Fruit fly (Drosophila melanogaster) whole organism, embryonic: Measurements from ENCODE around the gene Smvt.

Experiments
- Ada2b ChIP-seq: fragments of 200-800 bp; sonication (Bioruptor generic); IDR thresholded peaks from 2 replicates; pipeline ENCODE4 v1.3.6; 2022; ENCODE audit warnings: missing biosample characterization, missing genetic modification characterization
- CG14050 ChIP-seq: fragments of 200-800 bp; sonication (Bioruptor generic); IDR thresholded peaks from 3 replicates; pipeline ENCODE4 v1.3.6; 2022; ENCODE audit warnings: missing biosample characterization, missing genetic modification characterization
- CG14710 ChIP-seq: fragments of 200-800 bp; sonication (Bioruptor generic); optimal IDR thresholded peaks from 3 replicates; lab custom pipeline; 2019; ENCODE audit warnings: missing biosample characterization, mild to moderate bottlenecking, missing genetic modification characterization, moderate library complexity
- CG1529 ChIP-seq: fragments of 200-800 bp; sonication (Bioruptor generic); optimal IDR thresholded peaks from 3 replicates; lab custom pipeline; 2018; ENCODE audit warnings: missing biosample characterization, missing genetic modification characterization
- CG1647 ChIP-seq: fragments of 200-800 bp; sonication (Bioruptor generic); optimal IDR thresholded peaks from 3 replicates; lab custom pipeline; 2016; ENCODE audit warnings: missing biosample characterization, missing genetic modification characterization
- CG18262 ChIP-seq: fragments of 200-800 bp; optimal IDR thresholded peaks from 3 replicates; lab custom pipeline; 2019; ENCODE audit warnings: missing biosample characterization, mild to moderate bottlenecking, missing genetic modification characterization, moderate library complexity
- CG2875 ChIP-seq: fragments of 200-800 bp; sonication (Bioruptor generic); optimal IDR thresholded peaks from 2 replicates; lab custom pipeline; 2017; ENCODE audit warnings: missing biosample characterization, mild to moderate bottlenecking, missing genetic modification characterization, missing genetic modification reagents
- CG32532 ChIP-seq: fragments of 200-800 bp; sonication (Bioruptor generic); IDR thresholded peaks from 2 replicates; pipeline ENCODE4 v1.3.6; 2022; ENCODE audit warnings: missing biosample characterization, missing genetic modification characterization
- CG4328 ChIP-seq: fragments of 200-800 bp; sonication (Bioruptor generic); optimal IDR thresholded peaks from 3 replicates; lab custom pipeline; 2017; ENCODE audit warnings: missing biosample characterization, missing genetic modification reagents, missing genetic modification characterization
- CG6689 ChIP-seq: fragments of 200-800 bp; sonication (Bioruptor generic); IDR thresholded peaks from 2 replicates; pipeline ENCODE4 v1.3.6; 2022; ENCODE audit warnings: missing biosample characterization, missing genetic modification characterization
- CG6791 ChIP-seq: fragments of 200-800 bp; sonication (Bioruptor generic); IDR thresholded peaks from 3 replicates; pipeline ENCODE4 v1.3.6; 2022; ENCODE audit warnings: missing biosample characterization, missing genetic modification characterization; ENCODE audit not compliant: partially characterized antibody
- CG7372 ChIP-seq: fragments of 200-800 bp; sonication (Bioruptor generic); IDR thresholded peaks from 2 replicates; pipeline ENCODE4 v1.3.6; 2022; ENCODE audit warnings: missing biosample characterization, missing genetic modification characterization
- CG7556 ChIP-seq: fragments of 200-800 bp; sonication (Bioruptor generic); optimal IDR thresholded peaks from 2 replicates; lab custom pipeline; 2017; ENCODE audit warnings: missing biosample characterization, mild to moderate bottlenecking, missing genetic modification characterization
- CG8089 ChIP-seq: fragments of 200-800 bp; sonication (Bioruptor generic); optimal IDR thresholded peaks from 3 replicates; lab custom pipeline; 2016; ENCODE audit warnings: missing biosample characterization, missing genetic modification characterization
- CG8388 ChIP-seq: fragments of 200-800 bp; sonication (Bioruptor generic); optimal IDR thresholded peaks from 2 replicates; lab custom pipeline; 2019; ENCODE audit warnings: missing biosample characterization, mild to moderate bottlenecking, missing genetic modification characterization, moderate library complexity
- CG8944 ChIP-seq: fragments of 200-800 bp; sonication (Bioruptor generic); optimal IDR thresholded peaks from 3 replicates; lab custom pipeline; 2016; ENCODE audit warnings: missing biosample characterization, missing genetic modification characterization
- CG9437 ChIP-seq: fragments of 200-800 bp; sonication (Bioruptor generic); optimal IDR thresholded peaks from 2 replicates; lab custom pipeline; 2018; ENCODE audit warnings: missing biosample characterization, mild to moderate bottlenecking, missing genetic modification characterization
- CG9876 ChIP-seq: fragments of 200-800 bp; sonication (Bioruptor generic); optimal IDR thresholded peaks from 2 replicates; lab custom pipeline; 2016; ENCODE audit warnings: missing biosample characterization, missing genetic modification characterization
- CG9932 ChIP-seq: fragments of 200-800 bp; sonication (Bioruptor generic); IDR thresholded peaks from 2 replicates; pipeline ENCODE4 v1.3.6; 2022; ENCODE audit warnings: missing biosample characterization, missing genetic modification characterization
- CoRest ChIP-seq: fragments of 200-800 bp; sonication (Bioruptor generic); optimal IDR thresholded peaks from 3 replicates; lab custom pipeline; 2018; ENCODE audit warnings: missing biosample characterization, mild to moderate bottlenecking, missing genetic modification characterization, moderate library complexity
- Dad ChIP-seq: fragments of 200-800 bp; sonication (Bioruptor generic); optimal IDR thresholded peaks from 3 replicates; lab custom pipeline; 2016; ENCODE audit warnings: missing biosample characterization, missing genetic modification characterization
- Dip3 ChIP-seq: fragments of 200-800 bp; sonication (Bioruptor generic); optimal IDR thresholded peaks from 3 replicates; lab custom pipeline; 2016; ENCODE audit warnings: missing biosample characterization, missing genetic modification characterization
- Drgx ChIP-seq: fragments of 200-800 bp; sonication (Bioruptor generic); IDR thresholded peaks from 2 replicates; pipeline ENCODE4 v1.3.6; 2022; ENCODE audit warnings: missing biosample characterization, missing genetic modification characterization
- Fer1 ChIP-seq: fragments of 200-800 bp; sonication (Bioruptor generic); optimal IDR thresholded peaks from 2 replicates; lab custom pipeline; 2017; ENCODE audit warnings: missing biosample characterization, mild to moderate bottlenecking, missing genetic modification characterization
- HmgZ ChIP-seq: fragments of 200-800 bp; sonication (Bioruptor generic); optimal IDR thresholded peaks from 2 replicates; lab custom pipeline; 2018; ENCODE audit warnings: missing biosample characterization, mild to moderate bottlenecking, missing genetic modification characterization
- MTF-1 ChIP-seq: fragments of 200-800 bp; sonication (Bioruptor generic); optimal IDR thresholded peaks from 2 replicates; lab custom pipeline; 2018; ENCODE audit warnings: missing biosample characterization, mild to moderate bottlenecking, missing genetic modification characterization, borderline replicate concordance
- Med ChIP-seq: fragments of 200-800 bp; sonication (Bioruptor generic); peaks from one replicate; lab custom pipeline; 2016; ENCODE audit warnings: missing biosample characterization, missing genetic modification characterization, mild to moderate bottlenecking, inconsistent platforms, moderate library complexity
- NC2β ChIP-seq: fragments of 200-800 bp; sonication (Bioruptor generic); optimal IDR thresholded peaks from 2 replicates; lab custom pipeline; 2016; ENCODE audit warnings: missing biosample characterization, missing genetic modification characterization
- Neu2 ChIP-seq: fragments of 200-800 bp; sonication (Bioruptor generic); optimal IDR thresholded peaks from 3 replicates; lab custom pipeline; 2016; ENCODE audit warnings: missing biosample characterization, missing genetic modification characterization, borderline replicate concordance
- Nf-YB ChIP-seq: fragments of 200-800 bp; sonication (Bioruptor generic); optimal IDR thresholded peaks from 3 replicates; lab custom pipeline; 2019; ENCODE audit warnings: missing biosample characterization, mild to moderate bottlenecking, missing genetic modification characterization, moderate library complexity
- Nf-YC ChIP-seq: fragments of 200-800 bp; optimal IDR thresholded peaks from 3 replicates; lab custom pipeline; 2019; ENCODE audit warnings: missing biosample characterization, mild to moderate bottlenecking, missing genetic modification characterization, moderate library complexity
- Side ChIP-seq: fragments of 200-800 bp; sonication (Bioruptor generic); optimal IDR thresholded peaks from 2 replicates; lab custom pipeline; 2016; ENCODE audit warnings: missing biosample characterization, missing genetic modification characterization
- bsh ChIP-seq, 2 experiments: fragments of 200-800 bp; sonication (Bioruptor generic); optimal IDR thresholded peaks; 2 replicates each; lab custom pipeline; 2017 to 2018; ENCODE audit warnings: mild to moderate bottlenecking in 2 of 2, missing biosample characterization in 2 of 2, missing genetic modification characterization in 2 of 2, moderate library complexity in 1 of 2
- cato ChIP-seq: fragments of 200-800 bp; sonication (Bioruptor generic); optimal IDR thresholded peaks from 2 replicates; lab custom pipeline; 2016; ENCODE audit warnings: missing biosample characterization, missing genetic modification characterization, borderline replicate concordance
- crp ChIP-seq, 2 experiments: fragments of 200-800 bp; sonication (Bioruptor generic); optimal IDR thresholded peaks; 2 replicates in 1 of 2; 3 replicates in 1 of 2; lab custom pipeline; 2017; ENCODE audit warnings: missing biosample characterization in 2 of 2, missing genetic modification characterization in 2 of 2, mild to moderate bottlenecking in 1 of 2, moderate library complexity in 1 of 2
- dm ChIP-seq: fragments of 200-800 bp; sonication (Bioruptor generic); optimal IDR thresholded peaks from 3 replicates; lab custom pipeline; 2016; ENCODE audit warnings: missing biosample characterization, missing genetic modification characterization
- h ChIP-seq: fragments of >200 bp; optimal IDR thresholded peaks from 2 replicates; lab custom pipeline; 2017
- knrl ChIP-seq: fragments of 200-800 bp; sonication (Bioruptor generic); IDR thresholded peaks from 3 replicates; pipeline ENCODE4 v1.3.6; 2022; ENCODE audit warnings: missing biosample characterization, missing genetic modification characterization; ENCODE audit not compliant: partially characterized antibody
- lbe ChIP-seq: fragments of 200-800 bp; sonication (Bioruptor generic); optimal IDR thresholded peaks from 2 replicates; lab custom pipeline; 2016; ENCODE audit warnings: missing biosample characterization, mild to moderate bottlenecking, missing genetic modification characterization
- nau ChIP-seq: fragments of 200-800 bp; sonication (Bioruptor generic); optimal IDR thresholded peaks from 3 replicates; lab custom pipeline; 2017; ENCODE audit warnings: missing biosample characterization, mild to moderate bottlenecking, missing genetic modification characterization, missing genetic modification reagents
- run ChIP-seq: fragments of 200-800 bp; sonication (Bioruptor generic); optimal IDR thresholded peaks from 3 replicates; lab custom pipeline; 2018; ENCODE audit warnings: missing biosample characterization, mild to moderate bottlenecking, missing genetic modification characterization
- sd ChIP-seq: fragments of 200-800 bp; sonication (Bioruptor generic); optimal IDR thresholded peaks from 3 replicates; lab custom pipeline; 2018; ENCODE audit warnings: missing biosample characterization, mild to moderate bottlenecking, missing genetic modification characterization, moderate library complexity
- sens-2 ChIP-seq: fragments of 200-800 bp; sonication (Bioruptor generic); IDR thresholded peaks from 2 replicates; pipeline ENCODE4 v1.3.6; 2022; ENCODE audit warnings: missing biosample characterization, missing genetic modification characterization
- sisA ChIP-seq: fragments of 200-800 bp; sonication (Bioruptor generic); IDR thresholded peaks from 2 replicates; pipeline ENCODE4 v1.3.6; 2022; ENCODE audit warnings: missing biosample characterization, missing genetic modification characterization
- so ChIP-seq: fragments of 200-800 bp; sonication (Bioruptor generic); IDR thresholded peaks from 3 replicates; pipeline ENCODE4 v1.3.6; 2022; ENCODE audit warnings: missing biosample characterization, missing genetic modification characterization
- ssp ChIP-seq: fragments of 200-800 bp; sonication (Bioruptor generic); IDR thresholded peaks from 2 replicates; pipeline ENCODE4 v1.3.6; 2022; ENCODE audit warnings: missing biosample characterization, missing genetic modification characterization
- stc ChIP-seq: fragments of 200-800 bp; sonication (Bioruptor generic); IDR thresholded peaks from 2 replicates; pipeline ENCODE4 v1.3.6; 2022; ENCODE audit warnings: missing biosample characterization, missing genetic modification characterization
- tgo ChIP-seq: fragments of 200-800 bp; sonication (Bioruptor generic); IDR thresholded peaks from 3 replicates; pipeline ENCODE4 v1.3.6; 2022; ENCODE audit warnings: missing biosample characterization, missing genetic modification characterization
- trh ChIP-seq: fragments of 200-800 bp; sonication (Bioruptor generic); optimal IDR thresholded peaks from 2 replicates; lab custom pipeline; 2016; ENCODE audit warnings: missing biosample characterization, missing genetic modification characterization
- ttk ChIP-seq: fragments of 200-800 bp; sonication (Bioruptor generic); IDR thresholded peaks from 2 replicates; pipeline ENCODE4 v2.1.2; 2022; ENCODE audit warnings: missing biosample characterization, missing genetic modification characterization
- unpg ChIP-seq: fragments of 200-800 bp; sonication (Bioruptor generic); optimal IDR thresholded peaks from 3 replicates; lab custom pipeline; 2018; ENCODE audit warnings: missing biosample characterization, mild to moderate bottlenecking, missing genetic modification characterization, moderate library complexity

Smvt gene

dm6 chr3R:31810073-31810530, 48.7 kb upstream of the Smvt start, which contains the start of gene Rift (continued):
- TF ChIP-seq CG2875: no peak
- no peak for TF ChIP-seq cato (GFP tag; lab: Kevin White, UChicago)
- peak; percentile 38 for TF ChIP-seq lbe (GFP tag; lab: Kevin White, UChicago)
- peak; percentile 24 for TF ChIP-seq CG18262 (tag; lab: Kevin White, UChicago)
- no peak for TF ChIP-seq CG6791 (GFP tag; lab: Robert Waterston, UW)
- no peak for TF ChIP-seq Neu2 (GFP tag; lab: Kevin White, UChicago)
- no peak for TF ChIP-seq Dip3 (GFP tag; lab: Kevin White, UChicago)
- TF ChIP-seq sens-2: no peak
- TF ChIP-seq CG9932 (GFP tag; lab: Robert Waterston, UW): peak; percentile 57
- no peak for TF ChIP-seq CG1647 (GFP tag; lab: Kevin White, UChicago)
- TF ChIP-seq Side (GFP tag; lab: Kevin White, UChicago): no peak
- TF ChIP-seq NC2β: no peak
- TF ChIP-seq CG14050: peak; percentile 30; the same call in 1 of the 3 replicates
- peak in 1 of 2 experiments; percentile 84 for TF ChIP-seq crp (GFP tag; optimal IDR thresholded peaks at IDR 0.05; lab: Kevin White, UChicago)
- TF ChIP-seq Ada2b (GFP tag; lab: Robert Waterston, UW): peak; percentile 37; the same call in 1 of the 2 replicates
- TF ChIP-seq sd (tag; lab: Kevin White, UChicago): no peak
- TF ChIP-seq CG8388: peak; percentile 36
- no peak for TF ChIP-seq run (tag; lab: Kevin White, UChicago)
- 0 out of 2 replicates have a peak, but pooled peaks have one; percentile 40 for TF ChIP-seq stc (GFP tag; lab: Robert Waterston, UW)
- TF ChIP-seq nau (GFP tag; lab: Kevin White, UChicago): peak; percentile 21
- peak; percentile 32 for TF ChIP-seq unpg (GFP tag; lab: Kevin White, UChicago)
- no peak for TF ChIP-seq MTF-1 (GFP tag; lab: Kevin White, UChicago)
- no peak for TF ChIP-seq h (lab: Kevin White, UChicago)
- peak; percentile 35 to 42 for TF ChIP-seq bsh (GFP tag; optimal IDR thresholded peaks at IDR 0.05; lab: Kevin White, UChicago)
- no peak for TF ChIP-seq CG9437 (GFP tag; lab: Kevin White, UChicago)
- TF ChIP-seq tgo: peak; percentile 43; the same call in 1 of the 3 replicates
- TF ChIP-seq Med: peak; percentile 70
- TF ChIP-seq CG8944 (GFP tag; lab: Kevin White, UChicago): no peak
- TF ChIP-seq CG6689 (GFP tag; lab: Robert Waterston, UW): peak; percentile 40; the same call in 1 of the 2 replicates
- no peak for TF ChIP-seq ttk (GFP tag; lab: Robert Waterston, UW)
- peak; percentile 19 for TF ChIP-seq HmgZ (tag; lab: Kevin White, UChicago)
- no peak for TF ChIP-seq CG1529
- peak; percentile 64 for TF ChIP-seq Fer1 (GFP tag; lab: Kevin White, UChicago)
- no peak for TF ChIP-seq ssp (GFP tag; lab: Robert Waterston, UW)
- no peak for TF ChIP-seq CoRest
- TF ChIP-seq CG4328: no peak
- TF ChIP-seq so (GFP tag; lab: Robert Waterston, UW): 0 out of 3 replicates have a peak, but pooled peaks have one; percentile 36
- no peak for TF ChIP-seq CG7372
- TF ChIP-seq knrl (GFP tag; lab: Robert Waterston, UW): no peak
- no peak for TF ChIP-seq Nf-YB
- peak; percentile 69 for TF ChIP-seq Drgx (GFP tag; lab: Robert Waterston, UW)
- TF ChIP-seq CG32532 (GFP tag; lab: Robert Waterston, UW): peak; percentile 75
- TF ChIP-seq CG9876 (GFP tag; lab: Kevin White, UChicago): no peak
- TF ChIP-seq Dad (GFP tag; lab: Kevin White, UChicago): no peak
- peak; percentile 26 for TF ChIP-seq Nf-YC (tag; lab: Kevin White, UChicago)
- no peak for TF ChIP-seq CG8089 (GFP tag; lab: Kevin White, UChicago)
- TF ChIP-seq trh (GFP tag; lab: Kevin White, UChicago): no peak
- TF ChIP-seq dm (GFP tag; lab: Kevin White, UChicago): peak; percentile 28
- TF ChIP-seq sisA (GFP tag; lab: Robert Waterston, UW): no peak
- TF ChIP-seq CG7556 (GFP tag; lab: Kevin White, UChicago): peak; percentile 37
- TF ChIP-seq CG14710 (tag; lab: Kevin White, UChicago): peak; percentile 9
